Worm (Caenorhabditis elegans): ENCODE results near the gene arrd-6.
A peak's percentile ranks its signal among the peaks of the same experiment; 100 is the strongest.

The arrd-6 gene

DNA sequence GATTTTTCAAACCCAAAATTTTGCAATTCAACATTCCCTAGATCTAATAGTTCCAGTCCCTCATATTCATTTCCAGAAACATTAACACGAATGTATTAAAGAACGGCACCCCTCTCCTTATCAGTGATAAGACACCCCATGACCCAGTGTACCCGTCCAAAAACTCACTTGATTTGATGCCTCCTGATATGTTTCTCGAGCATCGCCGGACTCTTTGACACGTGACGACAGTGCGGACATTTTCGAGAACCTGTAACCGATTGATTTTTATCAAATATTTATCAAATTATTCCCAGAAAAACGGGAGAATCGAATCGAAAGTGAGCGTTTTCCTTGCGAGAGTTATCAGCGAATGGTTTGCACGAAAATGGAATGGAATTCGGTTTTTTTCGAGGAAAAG, 8.4 kb downstream of the arrd-6 start:
- TF ChIP-seq unc-39 (tag; optimal IDR thresholded peaks at IDR 0.05) (no peak), daf-16 (GFP tag; optimal IDR thresholded peaks at IDR 0.05) (peak in 1 of 2 experiments; percentile 22), daf-16 (tag; optimal IDR thresholded peaks at IDR 0.05) (peak; percentile 93), nhr-48 (tag; optimal IDR thresholded peaks at IDR 0.05) (peak; percentile 79), hif-1 (tag; optimal IDR thresholded peaks at IDR 0.05) (no peak), nhr-76 (tag; optimal IDR thresholded peaks at IDR 0.05) (no peak), skn-1 (tag; optimal IDR thresholded peaks at IDR 0.05) (no peak), hlh-11 (tag; optimal IDR thresholded peaks at IDR 0.05) (peak; percentile 87), lin-1 (GFP tag; IDR thresholded peaks at IDR 0.05) (no peak; the same call in 1 of the 2 replicates), Y75B8A.6 (GFP tag; IDR thresholded peaks at IDR 0.05) (no peak), daf-8 (GFP tag; IDR thresholded peaks at IDR 0.05) (no peak), dmd-6 (GFP tag; IDR thresholded peaks at IDR 0.05) (peak; percentile 84), lin-15B (tag; optimal IDR thresholded peaks at IDR 0.05) (no peak), nhr-28 (tag; optimal IDR thresholded peaks at IDR 0.05) (peak; percentile 66), D1046.2 (GFP tag; IDR thresholded peaks at IDR 0.05) (no peak), nhr-6 (tag; optimal IDR thresholded peaks at IDR 0.05) (no peak), Y105C5A.15 (GFP tag; IDR thresholded peaks at IDR 0.05) (no peak), dmd-9 (GFP tag; IDR thresholded peaks at IDR 0.05) (no peak), zfp-3 (GFP tag; conservative IDR thresholded peaks at IDR 0.05) (no peak), F44E2.7 (GFP tag; IDR thresholded peaks at IDR 0.05) (no peak), ceh-62 (tag; optimal IDR thresholded peaks at IDR 0.05) (no peak), nhr-25 (tag; optimal IDR thresholded peaks at IDR 0.05; ENCODE audit: borderline replicate concordance, insufficient read depth) (no peak), gei-8 (GFP tag; optimal IDR thresholded peaks at IDR 0.05) (peak; percentile 49), arid-1 (GFP tag; conservative IDR thresholded peaks at IDR 0.05) (no peak), lsy-2 (tag; optimal IDR thresholded peaks at IDR 0.05) (peak in 1 of 2 experiments; percentile 47), vab-7 (GFP tag; IDR thresholded peaks at IDR 0.05) (no peak), nhr-77 (tag; optimal IDR thresholded peaks at IDR 0.05) (peak; percentile 69), Y5F2A.4 (GFP tag; optimal IDR thresholded peaks at IDR 0.05) (no peak), mep-1 (tag; optimal IDR thresholded peaks at IDR 0.05) (peak; percentile 37), fos-1 (tag; optimal IDR thresholded peaks at IDR 0.05) (no peak), dve-1 (tag; optimal IDR thresholded peaks at IDR 0.05; ENCODE audit: insufficient read depth) (peak; percentile 93), pqm-1 (tag; optimal IDR thresholded peaks at IDR 0.05) (no peak), ztf-7 (tag; optimal IDR thresholded peaks at IDR 0.05) (no peak), nhr-102 (tag; optimal IDR thresholded peaks at IDR 0.05) (peak; percentile 60), nhr-11 (tag; optimal IDR thresholded peaks at IDR 0.05) (no peak), saeg-2 (GFP tag; IDR thresholded peaks at IDR 0.05) (no peak), madf-5 (GFP tag; IDR thresholded peaks at IDR 0.05) (no peak), ceh-28 (tag; optimal IDR thresholded peaks at IDR 0.05) (no peak), lin-13 (GFP tag; optimal IDR thresholded peaks at IDR 0.05) (no peak), ceh-20 (GFP tag; IDR thresholded peaks at IDR 0.05) (no peak), ceh-44 (GFP tag; IDR thresholded peaks at IDR 0.05) (no peak), T20F7.1 (GFP tag; optimal IDR thresholded peaks at IDR 0.05) (peak; percentile 21), spr-3 (GFP tag; optimal IDR thresholded peaks at IDR 0.05) (no peak), ces-1 (GFP tag; optimal IDR thresholded peaks at IDR 0.05) (no peak), mdl-1 (tag; optimal IDR thresholded peaks at IDR 0.05) (peak in 1 of 2 experiments; percentile 13), jun-1 (tag; optimal IDR thresholded peaks at IDR 0.05) (no peak), lin-38 (GFP tag; IDR thresholded peaks at IDR 0.05) (0 out of 2 replicates have a peak, but pooled peaks have one; percentile 25), T26A8.4 (GFP tag; IDR thresholded peaks at IDR 0.05) (0 out of 2 replicates have a peak, but pooled peaks have one; percentile 49), egl-27 (tag; optimal IDR thresholded peaks at IDR 0.05) (no peak), fkh-10 (GFP tag; optimal IDR thresholded peaks at IDR 0.05) (no peak), zag-1 (tag; optimal IDR thresholded peaks at IDR 0.05) (no peak), mes-2 (tag; optimal IDR thresholded peaks at IDR 0.05; ENCODE audit: poor library complexity, severe bottlenecking) (peak; percentile 39)
